Worm (Caenorhabditis elegans) whole organism, young adult: Measurements from ENCODE around the gene ZK686.3.
A peak's percentile ranks its signal among the peaks of the same experiment; 100 is the strongest.

Source experiments
- F22D6.2 ChIP-seq: sonication (generic microtip); optimal IDR thresholded peaks from 2 replicates; lab custom pipeline; 2016; ENCODE audit warnings: mild to moderate bottlenecking, missing genetic modification characterization, missing compliant biosample characterization
- F39B2.1 ChIP-seq: fragments of 200-800 bp; sonication (Bioruptor generic); IDR thresholded peaks from 2 replicates; pipeline ENCODE4 v1.3.6; 2022; ENCODE audit warnings: missing genetic modification reagents, missing genetic modification characterization, missing compliant biosample characterization
- F55B11.4 ChIP-seq: sonication (generic microtip); optimal IDR thresholded peaks from 2 replicates; lab custom pipeline; 2016; ENCODE audit warnings: missing compliant biosample characterization, missing genetic modification characterization, borderline replicate concordance; ENCODE audit not compliant: insufficient read depth
- F57C9.4 ChIP-seq: sonication (generic microtip); optimal IDR thresholded peaks from 2 replicates; lab custom pipeline; 2017; ENCODE audit warnings: mild to moderate bottlenecking, missing genetic modification characterization, missing compliant biosample characterization
- K11D2.4 ChIP-seq: fragments of 200-800 bp; sonication (Bioruptor generic); IDR thresholded peaks from 2 replicates; pipeline ENCODE4 v1.3.6; 2022; ENCODE audit warnings: missing genetic modification reagents, missing genetic modification characterization, missing compliant biosample characterization
- ZK185.1 ChIP-seq: sonication (generic microtip); optimal IDR thresholded peaks from 2 replicates; lab custom pipeline; 2016; ENCODE audit warnings: mild to moderate bottlenecking, missing genetic modification characterization, missing compliant biosample characterization; ENCODE audit not compliant: poor library complexity, severe bottlenecking
- aptf-2 ChIP-seq: fragments of 200-800 bp; sonication (Bioruptor generic); conservative IDR thresholded peaks from 2 replicates; pipeline ENCODE4 v1.3.6; 2022; ENCODE audit warnings: missing genetic modification reagents, missing genetic modification characterization, missing compliant biosample characterization
- attf-3 ChIP-seq: fragments of 200-800 bp; sonication (Bioruptor generic); conservative IDR thresholded peaks from 2 replicates; pipeline ENCODE4 v1.3.6; 2022; ENCODE audit warnings: missing genetic modification reagents, missing genetic modification characterization, missing compliant biosample characterization
- attf-5 ChIP-seq: fragments of 200-800 bp; sonication (Bioruptor generic); optimal IDR thresholded peaks from 2 replicates; lab custom pipeline; 2018; ENCODE audit warnings: mild to moderate bottlenecking, missing genetic modification characterization, missing compliant biosample characterization
- bed-1 ChIP-seq: fragments of 200-800 bp; sonication (Bioruptor generic); IDR thresholded peaks from 2 replicates; pipeline ENCODE4 v1.3.6; 2022; ENCODE audit warnings: missing genetic modification reagents, missing genetic modification characterization, missing compliant biosample characterization
- ceh-100 ChIP-seq: fragments of 200-800 bp; sonication (Bioruptor generic); IDR thresholded peaks from 2 replicates; pipeline ENCODE4 v1.3.6; 2022; ENCODE audit warnings: missing genetic modification reagents, missing genetic modification characterization, missing compliant biosample characterization
- ceh-58 ChIP-seq: fragments of 200-800 bp; sonication (Bioruptor generic); IDR thresholded peaks from 2 replicates; pipeline ENCODE4 v1.3.6; 2022; ENCODE audit warnings: missing genetic modification characterization, missing compliant biosample characterization
- ceh-79 ChIP-seq: sonication (generic microtip); optimal IDR thresholded peaks from 2 replicates; lab custom pipeline; 2017; ENCODE audit warnings: mild to moderate bottlenecking, missing genetic modification characterization, missing compliant biosample characterization
- chd-7 ChIP-seq: sonication (generic microtip); optimal IDR thresholded peaks from 2 replicates; lab custom pipeline; 2016; ENCODE audit warnings: mild to moderate bottlenecking, missing genetic modification characterization, moderate library complexity, missing compliant biosample characterization
- die-1 ChIP-seq: sonication (generic microtip); optimal IDR thresholded peaks from 2 replicates; lab custom pipeline; 2016; ENCODE audit warnings: missing genotype, mild to moderate bottlenecking, missing genetic modification characterization, missing compliant biosample characterization
- dox-1 ChIP-seq: fragments of 200-800 bp; sonication (Bioruptor generic); IDR thresholded peaks from 2 replicates; pipeline ENCODE4 v1.3.6; 2022; ENCODE audit warnings: missing genetic modification reagents, missing genetic modification characterization, missing compliant biosample characterization
- ets-4 ChIP-seq: fragments of 200-800 bp; sonication (Bioruptor generic); optimal IDR thresholded peaks from 2 replicates; lab custom pipeline; 2018; ENCODE audit warnings: mild to moderate bottlenecking, missing genetic modification characterization, missing compliant biosample characterization
- fkh-3 ChIP-seq: sonication (generic microtip); optimal IDR thresholded peaks from 2 replicates; lab custom pipeline; 2016; ENCODE audit warnings: mild to moderate bottlenecking, missing genetic modification characterization, missing compliant biosample characterization
- him-1 ChIP-seq: sonication (generic microtip); optimal IDR thresholded peaks from 2 replicates; lab custom pipeline; 2016; ENCODE audit warnings: missing genotype, missing genetic modification reagents, missing genetic modification characterization, missing compliant biosample characterization
- hlh-26 ChIP-seq: fragments of 200-800 bp; sonication (Bioruptor generic); conservative IDR thresholded peaks from 2 replicates; pipeline ENCODE4 v1.3.6; 2022; ENCODE audit warnings: missing genetic modification reagents, missing genetic modification characterization, missing compliant biosample characterization
- hmg-1.2 ChIP-seq: fragments of 200-800 bp; sonication (Bioruptor generic); IDR thresholded peaks from 2 replicates; pipeline ENCODE4 v1.3.6; 2022; ENCODE audit warnings: missing genetic modification reagents, missing genetic modification characterization, missing compliant biosample characterization
- hmg-20 ChIP-seq: fragments of 200-800 bp; sonication (Bioruptor generic); IDR thresholded peaks from 2 replicates; pipeline ENCODE4 v1.3.6; 2022; ENCODE audit warnings: missing genetic modification reagents, missing genetic modification characterization, missing compliant biosample characterization
- hsf-1 ChIP-seq: fragments of 200-800 bp; sonication (Bioruptor generic); IDR thresholded peaks from 2 replicates; pipeline ENCODE4 v1.3.6; 2022; ENCODE audit warnings: missing genetic modification reagents, missing genetic modification characterization, missing compliant biosample characterization
- let-607 ChIP-seq, 2 experiments: fragments of 200-800 bp in 1 of 2; sonication (Bioruptor generic) in 1 of 2; sonication (generic microtip) in 1 of 2; optimal IDR thresholded peaks; 2 replicates each; lab custom pipeline; 2016 to 2018; ENCODE audit warnings: mild to moderate bottlenecking in 2 of 2, missing compliant biosample characterization in 2 of 2, missing genetic modification characterization in 2 of 2, moderate library complexity in 2 of 2, missing genotype in 1 of 2
- lin-26 ChIP-seq: fragments of 200-800 bp; sonication (Bioruptor generic); IDR thresholded peaks from 2 replicates; pipeline ENCODE4 v1.3.6; 2022; ENCODE audit warnings: missing genetic modification reagents, missing genetic modification characterization, missing compliant biosample characterization
- lir-1 ChIP-seq: fragments of 200-800 bp; sonication (Bioruptor generic); conservative IDR thresholded peaks from 2 replicates; pipeline ENCODE4 v1.3.6; 2022; ENCODE audit warnings: missing genetic modification reagents, missing genetic modification characterization, missing compliant biosample characterization
- lsy-27 ChIP-seq: sonication (generic microtip); optimal IDR thresholded peaks from 2 replicates; lab custom pipeline; 2017; ENCODE audit warnings: missing genetic modification characterization, mild to moderate bottlenecking, missing compliant biosample characterization, antibody characterized with exemption, missing genotype, borderline replicate concordance; ENCODE audit not compliant: insufficient read depth
- madf-10 ChIP-seq: sonication (generic microtip); optimal IDR thresholded peaks from 2 replicates; lab custom pipeline; 2016; ENCODE audit warnings: mild to moderate bottlenecking, missing genetic modification characterization, missing compliant biosample characterization
- mcd-1 ChIP-seq: fragments of 200-800 bp; sonication (Bioruptor generic); IDR thresholded peaks from 2 replicates; pipeline ENCODE4 v1.3.6; 2022; ENCODE audit warnings: missing genetic modification reagents, missing genetic modification characterization, missing compliant biosample characterization
- nhr-27 ChIP-seq: fragments of 200-800 bp; sonication (Bioruptor generic); optimal IDR thresholded peaks from 2 replicates; lab custom pipeline; 2018; ENCODE audit warnings: mild to moderate bottlenecking, missing genetic modification characterization, moderate library complexity, missing compliant biosample characterization
- nhr-80 ChIP-seq: sonication (generic microtip); optimal IDR thresholded peaks from 2 replicates; lab custom pipeline; 2016; ENCODE audit warnings: missing genetic modification characterization, missing compliant biosample characterization
- nhr-90 ChIP-seq: sonication (generic microtip); optimal IDR thresholded peaks from 2 replicates; lab custom pipeline; 2016; ENCODE audit warnings: missing genotype, mild to moderate bottlenecking, missing genetic modification characterization, missing compliant biosample characterization
- sdz-38 ChIP-seq: sonication (generic microtip); optimal IDR thresholded peaks from 2 replicates; lab custom pipeline; 2016; ENCODE audit warnings: missing genotype, missing genetic modification characterization, missing compliant biosample characterization
- snpc-1.1 ChIP-seq: sonication (generic microtip); optimal IDR thresholded peaks from 2 replicates; lab custom pipeline; 2017; ENCODE audit warnings: missing genetic modification characterization, mild to moderate bottlenecking, missing compliant biosample characterization, antibody characterized with exemption, moderate library complexity, missing genotype, missing genetic modification reagents; ENCODE audit not compliant: insufficient read depth
- snpc-1.3 ChIP-seq: sonication (generic microtip); optimal IDR thresholded peaks from 2 replicates; lab custom pipeline; 2017; ENCODE audit warnings: missing genetic modification characterization, mild to moderate bottlenecking, missing compliant biosample characterization, antibody characterized with exemption, moderate library complexity, missing genotype, missing genetic modification reagents; ENCODE audit not compliant: insufficient read depth
- snpc-4 ChIP-seq, 5 experiments: fragments of 150-350 bp in 1 of 5; sonication (generic microtip) in 4 of 5; optimal IDR thresholded peaks; 2 replicates each; lab custom pipeline; 2014 to 2018; ENCODE audit warnings: missing genetic modification characterization in 5 of 5, missing biosample characterization in 3 of 5, antibody characterized with exemption in 2 of 5, mild to moderate bottlenecking in 2 of 5, missing compliant biosample characterization in 2 of 5, missing genotype in 2 of 5, moderate library complexity in 2 of 5, missing genetic modification reagents in 1 of 5
- tbp1 ChIP-seq: fragments of 200-800 bp; sonication (Bioruptor generic); optimal IDR thresholded peaks from 2 replicates; lab custom pipeline; 2018; ENCODE audit warnings: mild to moderate bottlenecking, missing genetic modification characterization, missing compliant biosample characterization
- ztf-25 ChIP-seq: fragments of 200-800 bp; sonication (Bioruptor generic); IDR thresholded peaks from 2 replicates; pipeline ENCODE4 v1.3.6; 2022; ENCODE audit warnings: missing genetic modification reagents, missing genetic modification characterization, missing compliant biosample characterization

The ZK686.3 gene

DNA sequence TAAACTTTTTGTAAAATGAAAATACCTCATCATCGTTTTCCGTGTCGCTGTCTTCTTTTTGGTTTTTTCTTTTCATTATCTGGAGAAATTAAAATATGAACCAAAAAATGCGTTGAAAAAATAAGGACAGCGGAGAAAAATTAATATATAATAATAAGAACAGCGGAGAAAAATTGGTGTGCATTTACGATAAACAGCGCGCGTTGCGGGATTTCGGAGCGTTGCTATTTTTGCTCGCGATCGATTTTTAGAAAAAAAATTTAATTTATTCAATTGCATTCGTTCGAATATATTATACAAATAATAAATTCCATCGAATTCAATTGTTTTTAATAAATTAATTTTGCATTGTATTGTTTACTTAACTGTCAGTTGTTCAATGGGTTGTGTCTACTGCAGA, 2.9 kb downstream of the ZK686.3 start, which contains the start of gene ZK686.2:
TSS of gene ZK686.2 (minus strand) at position 79 of the 400 bp plus-strand sequence.
- no peak for TF ChIP-seq chd-7 (tag; lab: Kevin White, UChicago)
- TF ChIP-seq nhr-90 (tag; lab: Kevin White, UChicago), result no peak
- no peak for TF ChIP-seq snpc-4 (GFP tag; optimal IDR thresholded peaks at IDR 0.05; lab: Kevin White, UChicago)
- TF ChIP-seq snpc-4 (tag; optimal IDR thresholded peaks at IDR 0.05; lab: Kevin White, UChicago), result no peak
- no peak for TF ChIP-seq hlh-26 (GFP tag; lab: Robert Waterston, UW)
- no peak for TF ChIP-seq hsf-1 (GFP tag; lab: Robert Waterston, UW)
- peak; percentile 14 for TF ChIP-seq attf-5
- no peak for TF ChIP-seq snpc-1.3 (tag; lab: Kevin White, UChicago)
- peak; percentile 93 for TF ChIP-seq attf-3 (GFP tag; lab: Robert Waterston, UW)

DNA sequence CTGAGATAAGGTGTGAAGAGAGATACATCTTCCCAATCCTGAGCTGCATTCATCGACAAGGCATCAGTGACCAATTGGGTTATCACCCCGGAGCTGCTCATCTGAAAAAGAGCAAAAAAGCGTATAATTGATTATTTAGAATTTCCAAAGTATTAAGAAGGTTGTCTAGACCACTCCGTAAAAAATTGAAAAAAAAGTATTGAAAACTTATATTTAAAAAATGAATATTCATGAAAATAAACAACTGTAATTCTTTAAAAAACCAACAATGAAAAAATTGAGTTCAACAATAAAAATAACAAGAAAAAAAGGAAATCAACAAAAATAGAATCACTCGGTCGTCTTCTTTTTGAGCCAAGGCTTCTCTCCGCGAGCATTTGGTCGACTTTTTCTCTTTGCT, 5.4 kb downstream of the ZK686.3 start, which contains the start of gene mtx-2:
TSS of gene mtx-2 (minus strand) at position 101 of the 400 bp plus-strand sequence.
- TF ChIP-seq ZK185.1 (tag; lab: Kevin White, UChicago), result no peak
- TF ChIP-seq dox-1, result 0 out of 2 replicates have a peak, but pooled peaks have one; percentile 3

- TF ChIP-seq nhr-80 (tag; lab: Kevin White, UChicago) (peak; percentile 77), ceh-100 (GFP tag; lab: Robert Waterston, UW) (no peak)
Observed at ce11 chrIII:7762250-7762649, 6.6 kb downstream of the ZK686.3 start.

- TF ChIP-seq F57C9.4, result no peak
- TF ChIP-seq nhr-80 (tag; lab: Kevin White, UChicago), result peak; percentile 100
- peak; percentile 95 for TF ChIP-seq ets-4 (GFP tag; lab: Kevin White, UChicago)
- TF ChIP-seq let-607 (tag; optimal IDR thresholded peaks at IDR 0.05; lab: Kevin White, UChicago), result peak; percentile 14 to 68
Observed at ce11 chrIII:7758562-7758961, 10.3 kb downstream of the ZK686.3 start, which contains the start of gene pcp-1. Gene pcp-1, plus strand, starts transcription at chrIII:7758903.

ce11 chrIII:7754348-7754747, 14.5 kb downstream of the ZK686.3 start, which contains the start of gene cdh-3:
Gene cdh-3, minus strand, starts transcription at chrIII:7754448.
- TF ChIP-seq hmg-20 (no peak), K11D2.4 (GFP tag; lab: Robert Waterston, UW) (no peak), tbp1 (GFP tag; lab: Kevin White, UChicago) (no peak), F39B2.1 (GFP tag; lab: Robert Waterston, UW) (no peak), F22D6.2 (no peak), nhr-27 (no peak), ceh-79 (tag; lab: Kevin White, UChicago) (no peak), snpc-1.1 (tag; lab: Kevin White, UChicago) (no peak), ztf-25 (GFP tag; lab: Robert Waterston, UW) (no peak), F55B11.4 (tag; lab: Kevin White, UChicago) (no peak), mcd-1 (GFP tag; lab: Robert Waterston, UW) (no peak), sdz-38 (tag; lab: Kevin White, UChicago) (no peak), aptf-2 (GFP tag; lab: Robert Waterston, UW) (no peak)

DNA sequence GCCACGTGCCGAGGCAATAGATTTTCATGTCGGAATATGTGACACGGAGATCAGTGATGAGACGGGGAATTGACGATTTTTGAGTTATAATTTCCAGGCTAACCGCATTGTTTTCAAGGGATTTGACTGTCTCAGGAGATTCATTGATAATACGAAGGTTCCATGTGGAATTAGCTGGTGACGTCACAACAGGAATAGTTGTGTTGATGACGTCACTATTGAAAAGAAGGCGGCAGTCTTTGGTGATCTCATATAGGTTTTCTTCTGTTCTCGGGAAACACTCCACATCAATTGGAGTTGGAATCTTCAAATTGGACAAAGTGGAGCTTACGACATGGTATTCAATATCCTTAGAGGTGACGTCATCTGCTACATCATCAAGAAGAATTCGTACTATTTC, 25.7 kb downstream of the ZK686.3 start:
- no peak for TF ChIP-seq him-1 (tag; lab: Kevin White, UChicago)
- no peak for TF ChIP-seq hmg-1.2 (GFP tag; lab: Robert Waterston, UW)
- TF ChIP-seq hsf-1 (GFP tag; lab: Robert Waterston, UW), result no peak
- TF ChIP-seq madf-10 (tag; lab: Kevin White, UChicago), result no peak
- TF ChIP-seq die-1, result no peak
- no peak for TF ChIP-seq lir-1 (GFP tag; lab: Robert Waterston, UW)
- no peak for TF ChIP-seq bed-1 (GFP tag; lab: Robert Waterston, UW)
- no peak for TF ChIP-seq fkh-3 (tag; lab: Kevin White, UChicago)
- TF ChIP-seq lsy-27, result no peak
- no peak for TF ChIP-seq tbp1 (GFP tag; lab: Kevin White, UChicago)
- no peak for TF ChIP-seq ZK185.1 (tag; lab: Kevin White, UChicago)
- no peak for TF ChIP-seq lin-26 (GFP tag; lab: Robert Waterston, UW)
- TF ChIP-seq ceh-58 (GFP tag; lab: Robert Waterston, UW), result no peak
